Worm (Caenorhabditis elegans): ENCODE data around the gene sgn-1.

sgn-1 gene

ce11 chrII:8769375-8769774 is 14.1 kb downstream of the sgn-1 start:
- TF ChIP-seq dox-1 (GFP tag; IDR thresholded peaks at IDR 0.05), result 0 out of 2 replicates have a peak, but pooled peaks have one; percentile 29
- TF ChIP-seq hmg-1.2 (GFP tag; IDR thresholded peaks at IDR 0.05), result peak; percentile 41; the same call in 1 of the 2 replicates
- no peak for TF ChIP-seq tbp1 (GFP tag; optimal IDR thresholded peaks at IDR 0.05)
- TF ChIP-seq madf-10 (tag; optimal IDR thresholded peaks at IDR 0.05), result peak; percentile 8
- peak; percentile 32 for TF ChIP-seq F23B12.7 (tag; optimal IDR thresholded peaks at IDR 0.05; ENCODE audit: insufficient read depth)
- TF ChIP-seq egrh-3 (GFP tag; IDR thresholded peaks at IDR 0.05), result no peak

ce11 chrII:8766897-8767296 is 16.6 kb downstream of the sgn-1 start, which contains the start of gene pah-1:
TSS of gene pah-1 (minus strand) at chrII:8766997.
- TF ChIP-seq B0035.1 (tag; optimal IDR thresholded peaks at IDR 0.05), result no peak
- no peak for TF ChIP-seq nhr-90 (tag; optimal IDR thresholded peaks at IDR 0.05)

ce11 chrII:8766475-8766874 is 17.0 kb downstream of the sgn-1 start, which contains the start of the genes nsph-1.1 and K08F8.15:
TSS of gene nsph-1.1 (plus strand) at chrII:8766775.
TSS of gene K08F8.15 (plus strand) at chrII:8766809.
- TF ChIP-seq dpff-1 (tag; optimal IDR thresholded peaks at IDR 0.05), result no peak
- TF ChIP-seq madf-10 (tag; optimal IDR thresholded peaks at IDR 0.05), result no peak
- TF ChIP-seq F55B11.4 (tag; optimal IDR thresholded peaks at IDR 0.05; ENCODE audit: borderline replicate concordance, insufficient read depth), result no peak
- TF ChIP-seq F49E8.2 (tag; optimal IDR thresholded peaks at IDR 0.05; ENCODE audit: insufficient read depth), result no peak

- TF ChIP-seq Y56A3A.18 (GFP tag; IDR thresholded peaks at IDR 0.05) (no peak), tbp1 (GFP tag; optimal IDR thresholded peaks at IDR 0.05) (no peak), let-607 (tag; optimal IDR thresholded peaks at IDR 0.05) (no peak), hmg-20 (GFP tag; IDR thresholded peaks at IDR 0.05) (no peak), cebp-1 (GFP tag; IDR thresholded peaks at IDR 0.05) (no peak), cebp-1 (tag; optimal IDR thresholded peaks at IDR 0.05) (peak; percentile 29), hlh-12 (tag; optimal IDR thresholded peaks at IDR 0.05) (no peak), rec-8 (tag; optimal IDR thresholded peaks at IDR 0.05) (no peak), rpc-1 (optimal IDR thresholded peaks at IDR 0.05) (no peak), rpc-1 (tag; optimal IDR thresholded peaks at IDR 0.05) (no peak), somi-1 (GFP tag; optimal IDR thresholded peaks at IDR 0.05) (peak; percentile 80), mel-28 (tag; optimal IDR thresholded peaks at IDR 0.05; ENCODE audit: borderline replicate concordance) (no peak), D2030.7 (GFP tag; IDR thresholded peaks at IDR 0.05) (no peak), ztf-6 (GFP tag; IDR thresholded peaks at IDR 0.05) (no peak), bed-1 (GFP tag; IDR thresholded peaks at IDR 0.05) (no peak), Y95B8A.8 (GFP tag; IDR thresholded peaks at IDR 0.05) (no peak), B0035.1 (tag; optimal IDR thresholded peaks at IDR 0.05) (no peak), F55B11.4 (tag; optimal IDR thresholded peaks at IDR 0.05; ENCODE audit: borderline replicate concordance, insufficient read depth) (no peak), K12H6.12 (tag; optimal IDR thresholded peaks at IDR 0.05) (no peak), egrh-3 (GFP tag; IDR thresholded peaks at IDR 0.05) (no peak), ama-1 (optimal IDR thresholded peaks at IDR 0.05) (no peak), ama-1 (GFP tag; optimal IDR thresholded peaks at IDR 0.05) (no peak), C06A6.2 (GFP tag; conservative IDR thresholded peaks at IDR 0.05) (0 out of 2 replicates have a peak, but pooled peaks have one; percentile 20), lin-35 (GFP tag; optimal IDR thresholded peaks at IDR 0.05) (no peak), die-1 (tag; optimal IDR thresholded peaks at IDR 0.05) (peak; percentile 11), K11D2.4 (GFP tag; IDR thresholded peaks at IDR 0.05) (0 out of 2 replicates have a peak, but pooled peaks have one; percentile 37), sptf-2 (GFP tag; optimal IDR thresholded peaks at IDR 0.05) (no peak), lag-1 (GFP tag; IDR thresholded peaks at IDR 0.05) (no peak), ZK185.1 (tag; optimal IDR thresholded peaks at IDR 0.05; ENCODE audit: poor library complexity, severe bottlenecking) (no peak), hrde-1 (tag; optimal IDR thresholded peaks at IDR 0.05; ENCODE audit: borderline replicate concordance) (no peak), ztf-25 (GFP tag; IDR thresholded peaks at IDR 0.05) (no peak), ets-4 (GFP tag; optimal IDR thresholded peaks at IDR 0.05) (no peak), efl-1 (GFP tag; optimal IDR thresholded peaks at IDR 0.05) (no peak), athp-1 (tag; optimal IDR thresholded peaks at IDR 0.05) (no peak), ekl-4 (GFP tag; IDR thresholded peaks at IDR 0.05) (no peak)
Measured at ce11 chrII:8765131-8765530, 18.3 kb downstream of the sgn-1 start.
